Worm (Caenorhabditis elegans): ENCODE data around the gene K09E2.3.
A peak's percentile ranks its signal among the peaks of the same experiment; 100 is the strongest.

Gene K09E2.3

ce11 chrX:8648582-8648981 is 24.3 kb upstream of the K09E2.3 start:
- TF ChIP-seq ceh-39 (tag; optimal IDR thresholded peaks at IDR 0.05) (no peak), sptf-1 (tag; optimal IDR thresholded peaks at IDR 0.05) (no peak), unc-39 (tag; optimal IDR thresholded peaks at IDR 0.05) (no peak), ces-1 (GFP tag; optimal IDR thresholded peaks at IDR 0.05) (peak; percentile 97), elt-3 (tag; optimal IDR thresholded peaks at IDR 0.05) (no peak), lin-13 (tag; optimal IDR thresholded peaks at IDR 0.05) (no peak), snpc-4 (tag; optimal IDR thresholded peaks at IDR 0.05) (no peak)

- TF ChIP-seq cnd-1 (tag; optimal IDR thresholded peaks at IDR 0.05) = peak; percentile 42
- no peak for TF ChIP-seq nhr-76 (tag; optimal IDR thresholded peaks at IDR 0.05)
- no peak for TF ChIP-seq lin-32 (GFP tag; optimal IDR thresholded peaks at IDR 0.05)
- TF ChIP-seq sem-2 (GFP tag; optimal IDR thresholded peaks at IDR 0.05) = peak; percentile 8
- peak; percentile 61 for TF ChIP-seq ceh-83 (GFP tag; optimal IDR thresholded peaks at IDR 0.05)
- TF ChIP-seq drap-1 (GFP tag; optimal IDR thresholded peaks at IDR 0.05) = peak; percentile 8
- peak; percentile 15 for TF ChIP-seq ceh-43 (GFP tag; optimal IDR thresholded peaks at IDR 0.05)
Observed at ce11 chrX:8650535-8650934, 22.3 kb upstream of the K09E2.3 start.

- TF ChIP-seq nhr-237 (tag; optimal IDR thresholded peaks at IDR 0.05) = no peak
- peak; percentile 2 for TF ChIP-seq zip-8 (tag; optimal IDR thresholded peaks at IDR 0.05)
Observed at ce11 chrX:8656019-8656418, 16.9 kb upstream of the K09E2.3 start.

ce11 chrX:8659521-8659920 is 13.4 kb upstream of the K09E2.3 start:
- no peak for TF ChIP-seq ham-2 (GFP tag; optimal IDR thresholded peaks at IDR 0.05)
- no peak for TF ChIP-seq ztf-11 (tag; optimal IDR thresholded peaks at IDR 0.05)
- no peak for TF ChIP-seq flh-1 (GFP tag; optimal IDR thresholded peaks at IDR 0.05)
- TF ChIP-seq blmp-1 (tag; optimal IDR thresholded peaks at IDR 0.05) = no peak
- TF ChIP-seq zip-8 (tag; optimal IDR thresholded peaks at IDR 0.05) = no peak
- TF ChIP-seq ces-1 (GFP tag; optimal IDR thresholded peaks at IDR 0.05) = peak; percentile 77
- TF ChIP-seq tbx-8 (GFP tag; optimal IDR thresholded peaks at IDR 0.05) = no peak

- peak; percentile 51 for TF ChIP-seq nhr-2 (tag; optimal IDR thresholded peaks at IDR 0.05)
- no peak for TF ChIP-seq M03D4.4 (tag; optimal IDR thresholded peaks at IDR 0.05)
Observed at ce11 chrX:8660319-8660718, 12.6 kb upstream of the K09E2.3 start, which contains the start of gene rig-1. rig-1 (plus strand) TSS chrX:8660619.

- TF ChIP-seq zip-8 (tag; optimal IDR thresholded peaks at IDR 0.05) (peak; percentile 62), lin-13 (tag; optimal IDR thresholded peaks at IDR 0.05) (no peak), nhr-2 (tag; optimal IDR thresholded peaks at IDR 0.05) (peak; percentile 78)
Observed at ce11 chrX:8660909-8661308, 12.0 kb upstream of the K09E2.3 start.

ce11 chrX:8662452-8662851 is 10.4 kb upstream of the K09E2.3 start:
- TF ChIP-seq cnd-1 (tag; optimal IDR thresholded peaks at IDR 0.05) (peak; percentile 54), unc-120 (tag; optimal IDR thresholded peaks at IDR 0.05; ENCODE audit: poor library complexity, severe bottlenecking) (no peak), ztf-11 (tag; optimal IDR thresholded peaks at IDR 0.05) (no peak), elt-3 (tag; optimal IDR thresholded peaks at IDR 0.05) (no peak), mab-5 (tag; optimal IDR thresholded peaks at IDR 0.05) (no peak), ces-1 (GFP tag; optimal IDR thresholded peaks at IDR 0.05) (peak; percentile 66), lin-32 (GFP tag; optimal IDR thresholded peaks at IDR 0.05) (peak; percentile 26), nhr-2 (tag; optimal IDR thresholded peaks at IDR 0.05) (peak; percentile 52), mls-2 (tag; optimal IDR thresholded peaks at IDR 0.05) (peak; percentile 9), nhr-12 (tag; optimal IDR thresholded peaks at IDR 0.05) (no peak), ceh-39 (tag; optimal IDR thresholded peaks at IDR 0.05) (no peak)

- no peak for TF ChIP-seq pha-4 (tag; optimal IDR thresholded peaks at IDR 0.05)
- TF ChIP-seq elt-3 (tag; optimal IDR thresholded peaks at IDR 0.05) = no peak
- no peak for TF ChIP-seq ces-1 (GFP tag; optimal IDR thresholded peaks at IDR 0.05)
Observed at ce11 chrX:8674514-8674913, 1.6 kb downstream of the K09E2.3 start.

Data from whole organism, mixed stage, embryonic.